Comparison of ENCODE assay signal across 4 fruit fly cellular contexts in genomic region chrX:5968094-5968723, dm6.
TF ChIP-seq lines count a peak whose summit lies in the region.

No protein-coding gene starts in this region.

- TF ChIP-seq CTCF in whole organism, embryonic (GFP tag; optimal IDR thresholded peaks at IDR 0.05; lab: Kevin White, UChicago): no peak

TF ChIP-seq in whole organism, embryonic, 481 proteins besides CTCF, POLR2A, EP300 and RAD21 (continues in another document):
- 0 out of 3 replicates have a peak, but pooled peaks have one; percentile 47 for TF ChIP-seq CG11456 (GFP tag; IDR thresholded peaks at IDR 0.05; lab: Robert Waterston, UW)
- peak; percentile 9 for TF ChIP-seq ind (GFP tag; optimal IDR thresholded peaks at IDR 0.05; lab: Kevin White, UChicago)
- no peak for TF ChIP-seq CG7987 (GFP tag; optimal IDR thresholded peaks at IDR 0.05; lab: Kevin White, UChicago)
- TF ChIP-seq ERR (GFP tag; optimal IDR thresholded peaks at IDR 0.05; lab: Kevin White, UChicago): no peak
- no peak for TF ChIP-seq Usf (GFP tag; optimal IDR thresholded peaks at IDR 0.05; lab: Kevin White, UChicago)
- peak; percentile 20 for TF ChIP-seq ewg (GFP tag; optimal IDR thresholded peaks at IDR 0.05; lab: Kevin White, UChicago)
- TF ChIP-seq Xbp1 (GFP tag; optimal IDR thresholded peaks at IDR 0.05; lab: Kevin White, UChicago): peak; percentile 31
- peak; percentile 47 for TF ChIP-seq crol (GFP tag; IDR thresholded peaks at IDR 0.05; lab: Robert Waterston, UW)
- TF ChIP-seq z (GFP tag; IDR thresholded peaks at IDR 0.05; lab: Robert Waterston, UW): 0 out of 3 replicates have a peak, but pooled peaks have one; percentile 5
- TF ChIP-seq unpg (GFP tag; optimal IDR thresholded peaks at IDR 0.05; lab: Kevin White, UChicago): peak; percentile 56
- peak; percentile 32 for TF ChIP-seq CG2875 (GFP tag; optimal IDR thresholded peaks at IDR 0.05; lab: Kevin White, UChicago)
- TF ChIP-seq NC2α (GFP tag; optimal IDR thresholded peaks at IDR 0.05; lab: Kevin White, UChicago): no peak
- no peak for TF ChIP-seq gro (GFP tag; optimal IDR thresholded peaks at IDR 0.05; lab: Kevin White, UChicago)
- no peak for TF ChIP-seq Sin3A (optimal IDR thresholded peaks at IDR 0.05; lab: Kevin White, UChicago)
- TF ChIP-seq ase (GFP tag; IDR thresholded peaks at IDR 0.05; lab: Robert Waterston, UW): 0 out of 3 replicates have a peak, but pooled peaks have one; percentile 18
- TF ChIP-seq wor (GFP tag; IDR thresholded peaks at IDR 0.05; lab: Robert Waterston, UW): 0 out of 2 replicates have a peak, but pooled peaks have one; percentile 22
- TF ChIP-seq lola (GFP tag; optimal IDR thresholded peaks at IDR 0.05; lab: Kevin White, UChicago): peak in 1 of 3 experiments; percentile 17
- TF ChIP-seq Ptx1 (GFP tag; IDR thresholded peaks at IDR 0.05; lab: Robert Waterston, UW): peak; percentile 59
- no peak for TF ChIP-seq Atf6 (GFP tag; IDR thresholded peaks at IDR 0.05; lab: Robert Waterston, UW)
- TF ChIP-seq chif (GFP tag; optimal IDR thresholded peaks at IDR 0.05; lab: Kevin White, UChicago): peak; percentile 21 to 45
- no peak for TF ChIP-seq Hmr (GFP tag; optimal IDR thresholded peaks at IDR 0.05; lab: Kevin White, UChicago)

TF ChIP-seq in whole organism, prepupa, 60 proteins besides CTCF, POLR2A, EP300 and RAD21 (continues in another document):
- peak; percentile 21 for TF ChIP-seq CG34406 (GFP tag; optimal IDR thresholded peaks at IDR 0.05; lab: Kevin White, UChicago)
- TF ChIP-seq OdsH (GFP tag; optimal IDR thresholded peaks at IDR 0.05; lab: Kevin White, UChicago): peak; percentile 56
- TF ChIP-seq ss (GFP tag; optimal IDR thresholded peaks at IDR 0.05; lab: Kevin White, UChicago): peak; percentile 14 to 30
- TF ChIP-seq CG8119 (GFP tag; IDR thresholded peaks at IDR 0.05; lab: Robert Waterston, UW): peak; percentile 80
- TF ChIP-seq Hr4 (GFP tag; optimal IDR thresholded peaks at IDR 0.05; lab: Kevin White, UChicago): peak; percentile 74
- peak; percentile 55 for TF ChIP-seq achi (GFP tag; optimal IDR thresholded peaks at IDR 0.05; lab: Kevin White, UChicago)
- peak; percentile 68 for TF ChIP-seq net (GFP tag; optimal IDR thresholded peaks at IDR 0.05; lab: Kevin White, UChicago)
- no peak for TF ChIP-seq CG6854 (GFP tag; optimal IDR thresholded peaks at IDR 0.05; lab: Kevin White, UChicago)
- TF ChIP-seq CG6792 (GFP tag; optimal IDR thresholded peaks at IDR 0.05; lab: Kevin White, UChicago): peak; percentile 38
- peak; percentile 30 for TF ChIP-seq topi (GFP tag; optimal IDR thresholded peaks at IDR 0.05; lab: Kevin White, UChicago)
- peak; percentile 54 for TF ChIP-seq pdm3 (GFP tag; optimal IDR thresholded peaks at IDR 0.05; lab: Kevin White, UChicago)
- TF ChIP-seq Gug (GFP tag; IDR thresholded peaks at IDR 0.05; lab: Robert Waterston, UW): peak; percentile 78
- peak; percentile 44 for TF ChIP-seq spab (GFP tag; optimal IDR thresholded peaks at IDR 0.05; lab: Kevin White, UChicago)
- peak; percentile 17 for TF ChIP-seq esn (GFP tag; optimal IDR thresholded peaks at IDR 0.05; lab: Kevin White, UChicago)
- peak; percentile 61 for TF ChIP-seq CG4318 (GFP tag; optimal IDR thresholded peaks at IDR 0.05; lab: Kevin White, UChicago)
- no peak for TF ChIP-seq Smox (GFP tag; optimal IDR thresholded peaks at IDR 0.05; lab: Kevin White, UChicago)
- peak; percentile 84 for TF ChIP-seq Eip78C (GFP tag; lab: Kevin White, UChicago)
- TF ChIP-seq Hr38 (GFP tag; optimal IDR thresholded peaks at IDR 0.05; lab: Kevin White, UChicago): no peak
- peak; percentile 67 for TF ChIP-seq svp (GFP tag; lab: Kevin White, UChicago)
- TF ChIP-seq CG9139 (GFP tag; optimal IDR thresholded peaks at IDR 0.05; lab: Kevin White, UChicago): no peak
- TF ChIP-seq dac (GFP tag; optimal IDR thresholded peaks at IDR 0.05; lab: Kevin White, UChicago): peak; percentile 53
- TF ChIP-seq acj6 (GFP tag; optimal IDR thresholded peaks at IDR 0.05; lab: Kevin White, UChicago): peak; percentile 60
- TF ChIP-seq Blimp-1 (GFP tag; optimal IDR thresholded peaks at IDR 0.05; lab: Kevin White, UChicago): no peak
- peak; percentile 42 for TF ChIP-seq fkh (GFP tag; optimal IDR thresholded peaks at IDR 0.05; lab: Kevin White, UChicago)
- TF ChIP-seq Sox15 (GFP tag; optimal IDR thresholded peaks at IDR 0.05; lab: Kevin White, UChicago): no peak

TF ChIP-seq in whole organism, pupa, 21 proteins besides CTCF, POLR2A, EP300 and RAD21:
- TF ChIP-seq CG8159 (tag; optimal IDR thresholded peaks at IDR 0.05; lab: Kevin White, UChicago) (peak; percentile 61), CG14655 (GFP tag; optimal IDR thresholded peaks at IDR 0.05; lab: Kevin White, UChicago) (peak; percentile 81), CG12605 (GFP tag; IDR thresholded peaks at IDR 0.05; lab: Robert Waterston, UW) (peak; percentile 86), CG13204 (GFP tag; optimal IDR thresholded peaks at IDR 0.05; lab: Kevin White, UChicago) (no peak), CG34367 (tag; optimal IDR thresholded peaks at IDR 0.05; lab: Kevin White, UChicago) (peak; percentile 69), CG8301 (tag; optimal IDR thresholded peaks at IDR 0.05; lab: Kevin White, UChicago) (peak; percentile 78), CG32121 (GFP tag; IDR thresholded peaks at IDR 0.05; lab: Robert Waterston, UW) (peak; percentile 80), CG15710 (tag; optimal IDR thresholded peaks at IDR 0.05; lab: Kevin White, UChicago) (peak; percentile 64), fd96Ca (GFP tag; IDR thresholded peaks at IDR 0.05; lab: Robert Waterston, UW) (peak; percentile 90), CG10348 (GFP tag; IDR thresholded peaks at IDR 0.05; lab: Robert Waterston, UW) (0 out of 2 replicates have a peak, but pooled peaks have one; percentile 23), EcR (GFP tag; optimal IDR thresholded peaks at IDR 0.05; lab: Kevin White, UChicago) (no peak), gl (tag; optimal IDR thresholded peaks at IDR 0.05; lab: Kevin White, UChicago) (peak; percentile 3), Snoo (tag; optimal IDR thresholded peaks at IDR 0.05; lab: Kevin White, UChicago) (no peak), rn (GFP tag; IDR thresholded peaks at IDR 0.05; lab: Robert Waterston, UW) (no peak), Pif1A (GFP tag; optimal IDR thresholded peaks at IDR 0.05; lab: Kevin White, UChicago) (peak; percentile 78), CG9948 (tag; optimal IDR thresholded peaks at IDR 0.05; lab: Kevin White, UChicago) (peak; percentile 69), D1 (tag; optimal IDR thresholded peaks at IDR 0.05; lab: Kevin White, UChicago) (no peak), CG17806 (tag; optimal IDR thresholded peaks at IDR 0.05; lab: Kevin White, UChicago) (peak; percentile 69), Ets98B (GFP tag; IDR thresholded peaks at IDR 0.05; lab: Robert Waterston, UW) (peak; percentile 87), CG4496 (GFP tag; IDR thresholded peaks at IDR 0.05; lab: Robert Waterston, UW) (peak; percentile 90), Pif1B (GFP tag; optimal IDR thresholded peaks at IDR 0.05; lab: Kevin White, UChicago) (peak; percentile 59)

TF ChIP-seq in whole organism, wandering third instar larva, 38 proteins besides CTCF, POLR2A, EP300 and RAD21:
- TF ChIP-seq h (GFP tag; optimal IDR thresholded peaks at IDR 0.05; lab: Kevin White, UChicago): peak; percentile 7
- TF ChIP-seq foxo (GFP tag; optimal IDR thresholded peaks at IDR 0.05; lab: Kevin White, UChicago): peak in 1 of 2 experiments; percentile 8
- peak; percentile 26 for TF ChIP-seq fru (GFP tag; optimal IDR thresholded peaks at IDR 0.05; lab: Kevin White, UChicago)
- TF ChIP-seq pan (optimal IDR thresholded peaks at IDR 0.05; lab: Kevin White, UChicago): no peak
TF ChIP-seq in whole organism, wandering third instar larva: peak in this region for 3.

Comparison
In these comparisons a context has a peak if more than half of its experiments do, and no peak if none do; other contexts are left out.
1. Of the 7 proteins assayed by ChIP-seq in both whole organism, embryonic and whole organism, prepupa: peak only in whole organism, embryonic: Blimp-1; only in whole organism, prepupa: CG16779, Gug, Hr39 and Lpt; in both: Sox102F; in neither: 1.